Worm (Caenorhabditis elegans): ENCODE data around the gene acl-6.

acl-6 gene

DNA sequence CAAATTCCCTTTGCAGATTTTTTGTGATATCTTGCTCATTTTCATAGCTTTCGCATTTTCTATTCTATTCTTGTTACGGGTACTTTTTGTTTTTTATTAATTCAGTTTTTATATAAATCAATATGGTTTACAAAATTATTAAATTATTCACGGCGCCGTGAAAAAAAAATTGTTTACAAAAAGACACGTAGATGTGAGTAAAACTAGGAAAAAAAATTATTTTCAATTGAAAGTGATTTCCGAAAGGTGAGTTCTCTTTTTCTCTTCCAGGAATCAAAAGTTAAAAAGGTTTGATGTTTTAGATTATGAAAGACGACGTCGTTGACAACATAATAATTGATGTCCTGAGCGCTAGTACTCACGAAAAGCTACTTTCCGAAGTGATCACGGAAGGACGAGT, 25.0 kb upstream of the acl-6 start, which contains the start of gene C25A6.1:
C25A6.1 (plus strand) TSS at position 301 of the 400 bp plus-strand sequence.
- TF ChIP-seq lin-40 (tag; optimal IDR thresholded peaks at IDR 0.05) = no peak
- TF ChIP-seq nfya-2 (GFP tag; IDR thresholded peaks at IDR 0.05) = no peak

DNA sequence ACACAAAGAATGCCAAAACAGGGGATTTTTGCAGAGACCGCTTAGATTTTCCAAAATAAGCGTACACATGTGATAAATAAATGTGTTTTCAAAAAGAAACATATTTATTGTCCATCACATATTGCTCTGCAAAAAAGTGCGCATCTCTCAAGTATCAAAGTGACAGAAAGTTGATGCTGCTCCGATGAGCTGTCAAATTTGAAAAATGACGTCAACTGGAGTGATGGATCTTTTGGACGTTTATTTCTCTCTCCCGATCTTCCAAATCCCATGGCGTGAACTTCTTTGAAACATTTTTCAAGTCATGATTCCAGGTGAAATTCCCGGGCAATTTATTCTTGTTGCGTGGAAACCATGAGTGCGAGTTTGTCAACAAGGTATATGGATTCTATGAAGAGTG, 24.3 kb upstream of the acl-6 start:
- TF ChIP-seq nfya-2 (GFP tag; IDR thresholded peaks at IDR 0.05) (no peak), K12H6.12 (tag; optimal IDR thresholded peaks at IDR 0.05) (peak; percentile 10)

DNA sequence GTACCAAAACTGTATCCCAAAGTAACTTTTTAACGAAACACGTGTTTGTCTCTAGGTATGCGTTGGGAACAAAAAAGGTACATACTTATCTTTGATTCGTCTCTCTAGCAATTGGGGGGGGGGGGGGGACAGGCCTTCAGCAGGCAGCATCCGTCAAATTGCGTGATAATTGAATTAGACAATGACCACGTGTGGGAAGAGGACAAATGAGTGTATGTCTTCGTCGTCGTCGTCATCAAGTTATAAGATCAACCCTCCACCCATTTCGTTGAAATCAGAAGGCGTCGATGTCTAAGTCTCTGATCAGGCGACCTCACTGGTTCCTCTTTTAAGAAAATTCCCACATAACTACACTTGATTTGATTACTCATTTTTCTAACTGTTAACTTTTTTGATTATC, 22.5 kb upstream of the acl-6 start, which contains the start of gene F08F3.4:
F08F3.4 (plus strand) TSS at position 277 of the 400 bp plus-strand sequence.
- no peak for TF ChIP-seq unc-130 (GFP tag; optimal IDR thresholded peaks at IDR 0.05)
- no peak for TF ChIP-seq bed-2 (GFP tag; IDR thresholded peaks at IDR 0.05)
- TF ChIP-seq ztf-22 (GFP tag; optimal IDR thresholded peaks at IDR 0.05) = no peak
- TF ChIP-seq cebp-2 (GFP tag; IDR thresholded peaks at IDR 0.05) = no peak
- 0 out of 2 replicates have a peak, but pooled peaks have one; percentile 20 for TF ChIP-seq B0336.3 (GFP tag; IDR thresholded peaks at IDR 0.05)
- TF ChIP-seq repo-1 (tag; optimal IDR thresholded peaks at IDR 0.05) = no peak
- no peak for TF ChIP-seq F23B12.7 (tag; optimal IDR thresholded peaks at IDR 0.05; ENCODE audit: insufficient read depth)
- TF ChIP-seq F49E8.2 (tag; optimal IDR thresholded peaks at IDR 0.05; ENCODE audit: insufficient read depth) = no peak
- TF ChIP-seq lin-26 (GFP tag; IDR thresholded peaks at IDR 0.05) = peak; percentile 55; the same call in 1 of the 2 replicates
- TF ChIP-seq F57C9.4 (tag; optimal IDR thresholded peaks at IDR 0.05) = no peak
- TF ChIP-seq ceh-27 (GFP tag; optimal IDR thresholded peaks at IDR 0.05) = no peak
- peak; percentile 93 for TF ChIP-seq ztf-26 (tag; optimal IDR thresholded peaks at IDR 0.05)
- TF ChIP-seq cebp-1 (GFP tag; IDR thresholded peaks at IDR 0.05) = no peak
- TF ChIP-seq cebp-1 (tag; optimal IDR thresholded peaks at IDR 0.05) = peak; percentile 35
- no peak for TF ChIP-seq nfya-2 (GFP tag; IDR thresholded peaks at IDR 0.05)
- peak; percentile 25 for TF ChIP-seq lin-40 (tag; optimal IDR thresholded peaks at IDR 0.05)
- 0 out of 2 replicates have a peak, but pooled peaks have one; percentile 37 for TF ChIP-seq K11D2.4 (GFP tag; IDR thresholded peaks at IDR 0.05)
- peak; percentile 5 for TF ChIP-seq atf-7 (tag; optimal IDR thresholded peaks at IDR 0.05)
- TF ChIP-seq somi-1 (GFP tag; optimal IDR thresholded peaks at IDR 0.05) = peak; percentile 91
- TF ChIP-seq rec-8 (tag; optimal IDR thresholded peaks at IDR 0.05) = no peak
- TF ChIP-seq chd-7 (tag; optimal IDR thresholded peaks at IDR 0.05) = peak; percentile 17
- TF ChIP-seq nfyb-1 (GFP tag; IDR thresholded peaks at IDR 0.05) = peak; percentile 46; the same call in 1 of the 2 replicates
- TF ChIP-seq let-607 (tag; optimal IDR thresholded peaks at IDR 0.05) = no peak
- TF ChIP-seq C06A6.2 (GFP tag; conservative IDR thresholded peaks at IDR 0.05) = peak; percentile 51; the same call in 1 of the 2 replicates
- TF ChIP-seq Y53G8AR.9 (GFP tag; conservative IDR thresholded peaks at IDR 0.05) = no peak

DNA sequence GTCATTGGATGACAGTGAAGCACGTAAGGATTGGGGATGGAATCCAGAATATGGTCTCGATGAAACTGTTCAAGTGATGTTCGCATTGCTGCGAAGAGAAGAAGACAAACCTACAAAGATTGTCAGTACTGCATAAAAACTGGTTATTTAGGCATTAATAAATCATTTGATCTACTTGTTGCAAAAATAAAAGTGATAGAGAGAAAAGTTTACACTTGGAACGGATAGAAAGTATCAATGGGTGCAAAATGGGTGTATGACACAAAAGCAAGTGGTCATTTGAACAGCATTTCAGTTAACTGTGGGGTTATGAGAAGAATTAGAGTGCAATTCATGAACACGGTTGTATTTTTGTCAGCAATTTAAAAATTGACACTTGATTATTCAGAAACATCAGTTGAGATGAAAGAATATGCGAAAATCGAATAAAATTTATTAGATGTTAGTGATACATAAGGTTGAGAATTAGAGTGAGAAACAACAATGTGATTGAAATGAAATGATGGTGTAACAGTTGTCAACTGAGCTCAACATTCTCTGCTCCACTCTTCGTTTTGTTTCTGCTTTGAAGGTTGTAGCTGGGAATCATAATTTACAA, 20.3 kb upstream of the acl-6 start, which contains the start of gene F08F3.10:
F08F3.10 (plus strand) TSS at position 548 of the 598 bp plus-strand sequence.
- no peak for TF ChIP-seq mxl-1 (tag; optimal IDR thresholded peaks at IDR 0.05)
- TF ChIP-seq ceh-58 (GFP tag; IDR thresholded peaks at IDR 0.05) = no peak
- TF ChIP-seq madf-3 (GFP tag; IDR thresholded peaks at IDR 0.05) = no peak
- TF ChIP-seq unc-62 (GFP tag; optimal IDR thresholded peaks at IDR 0.05) = no peak

DNA sequence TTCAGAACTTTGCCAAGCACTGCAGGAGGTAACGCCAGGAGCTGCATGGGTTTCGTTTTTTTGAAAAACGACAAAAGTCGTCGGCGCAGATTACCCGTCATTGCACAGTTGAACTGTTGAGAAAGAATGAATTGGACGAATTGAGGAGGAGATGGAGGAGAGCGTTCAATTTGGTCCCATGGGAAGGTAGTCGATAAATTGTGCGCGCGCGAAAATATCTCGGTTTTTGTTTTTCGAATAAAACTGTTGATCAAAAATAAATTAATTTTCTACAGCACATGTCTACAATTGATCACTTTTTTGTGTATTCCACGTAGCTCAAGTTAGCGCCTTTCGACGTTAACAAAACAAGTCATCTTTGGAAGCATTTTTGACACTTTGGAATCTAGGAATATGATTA, 13.3 kb upstream of the acl-6 start, which contains the start of gene F08F3.6:
F08F3.6 (minus strand) TSS at position 153 of the 400 bp plus-strand sequence.
- peak; percentile 36; the same call in 1 of the 2 replicates for TF ChIP-seq madf-8 (GFP tag; conservative IDR thresholded peaks at IDR 0.05)
- TF ChIP-seq efl-1 (GFP tag; optimal IDR thresholded peaks at IDR 0.05) = peak; percentile 64
- TF ChIP-seq madf-6 (GFP tag; IDR thresholded peaks at IDR 0.05) = peak; percentile 77
- TF ChIP-seq tbp1 (GFP tag; optimal IDR thresholded peaks at IDR 0.05) = no peak
- TF ChIP-seq aptf-2 (GFP tag; conservative IDR thresholded peaks at IDR 0.05) = peak; percentile 98
